Fruit fly (Drosophila melanogaster) whole organism, embryonic: ENCODE data around the gene Arp6.

Experiments
- Bteb2 ChIP-seq: fragments of 200-800 bp; sonication (Bioruptor generic); optimal IDR thresholded peaks from 2 replicates; lab custom pipeline; 2016; ENCODE audit warnings: missing biosample characterization, missing genetic modification characterization
- CG13424 ChIP-seq: fragments of 200-800 bp; sonication (Bioruptor generic); optimal IDR thresholded peaks from 2 replicates; lab custom pipeline; 2019; ENCODE audit warnings: missing biosample characterization, mild to moderate bottlenecking, missing genetic modification characterization, moderate library complexity
- CG6813 ChIP-seq: fragments of 200-800 bp; sonication (Bioruptor generic); optimal IDR thresholded peaks from 2 replicates; lab custom pipeline; 2017; ENCODE audit warnings: missing biosample characterization, missing genetic modification characterization, mild to moderate bottlenecking, moderate library complexity, missing genetic modification reagents
- CG9609 ChIP-seq: fragments of 200-800 bp; sonication (Bioruptor generic); optimal IDR thresholded peaks from 3 replicates; lab custom pipeline; 2016; ENCODE audit warnings: missing biosample characterization, missing genetic modification characterization
- hb ChIP-seq: fragments of 200-800 bp; sonication (Bioruptor generic); IDR thresholded peaks from 3 replicates; pipeline ENCODE4 v1.3.6; 2022; ENCODE audit warnings: missing biosample characterization, missing genetic modification characterization; ENCODE audit not compliant: partially characterized antibody
- slou ChIP-seq: fragments of 200-800 bp; sonication (Bioruptor generic); optimal IDR thresholded peaks from 3 replicates; lab custom pipeline; 2016; ENCODE audit warnings: missing biosample characterization, missing genetic modification characterization

dm6 chrX:15758692-15759240 is 21.8 kb upstream of the Arp6 start:
- TF ChIP-seq slou (no peak), hb (GFP tag; lab: Robert Waterston, UW) (no peak), CG6813 (GFP tag; lab: Kevin White, UChicago) (no peak), CG13424 (tag; lab: Kevin White, UChicago) (no peak), CG9609 (GFP tag; lab: Kevin White, UChicago) (no peak), Bteb2 (no peak)
